Worm (Caenorhabditis elegans) whole organism, young adult: ENCODE results near the gene F42D1.4.

ENCODE experiments used
- B0019.2 ChIP-seq: fragments of 200-800 bp; sonication (Bioruptor generic); conservative IDR thresholded peaks from 2 replicates; pipeline ENCODE4 v1.3.6; 2022; ENCODE audit warnings: missing genetic modification reagents, missing genetic modification characterization, missing compliant biosample characterization
- B0261.1 ChIP-seq: sonication (generic microtip); optimal IDR thresholded peaks from 2 replicates; lab custom pipeline; 2016; ENCODE audit warnings: mild to moderate bottlenecking, missing genetic modification characterization, moderate library complexity, missing compliant biosample characterization
- B0336.3 ChIP-seq: fragments of 200-800 bp; sonication (Bioruptor generic); IDR thresholded peaks from 2 replicates; pipeline ENCODE4 v1.3.6; 2022; ENCODE audit warnings: missing genetic modification characterization, missing compliant biosample characterization
- C06A6.2 ChIP-seq: fragments of 200-800 bp; sonication (Bioruptor generic); conservative IDR thresholded peaks from 2 replicates; pipeline ENCODE4 v1.3.6; 2022; ENCODE audit warnings: missing genetic modification characterization, missing compliant biosample characterization
- C17E4.6 ChIP-seq: fragments of 200-800 bp; sonication (Bioruptor generic); IDR thresholded peaks from 2 replicates; pipeline ENCODE4 v1.3.6; 2022; ENCODE audit warnings: missing genetic modification reagents, missing genetic modification characterization, missing compliant biosample characterization
- F22D6.2 ChIP-seq: sonication (generic microtip); optimal IDR thresholded peaks from 2 replicates; lab custom pipeline; 2016; ENCODE audit warnings: mild to moderate bottlenecking, missing genetic modification characterization, missing compliant biosample characterization
- F23B12.7 ChIP-seq: sonication (generic microtip); optimal IDR thresholded peaks from 2 replicates; lab custom pipeline; 2017; ENCODE audit warnings: missing genetic modification characterization, mild to moderate bottlenecking, missing compliant biosample characterization, antibody characterized with exemption, moderate library complexity; ENCODE audit not compliant: insufficient read depth
- F33H1.4 ChIP-seq: fragments of 200-800 bp; sonication (Bioruptor generic); IDR thresholded peaks from 2 replicates; pipeline ENCODE4 v1.3.6; 2022; ENCODE audit warnings: missing genetic modification reagents, missing genetic modification characterization, missing compliant biosample characterization
- K12H6.12 ChIP-seq: fragments of 200-800 bp; sonication (Bioruptor generic); optimal IDR thresholded peaks from 2 replicates; lab custom pipeline; 2018; ENCODE audit warnings: mild to moderate bottlenecking, missing genetic modification characterization, missing compliant biosample characterization
- T07F8.4 ChIP-seq: sonication (generic microtip); optimal IDR thresholded peaks from 2 replicates; lab custom pipeline; 2016; ENCODE audit warnings: mild to moderate bottlenecking, missing genetic modification characterization, moderate library complexity, missing compliant biosample characterization
- ZK185.1 ChIP-seq: sonication (generic microtip); optimal IDR thresholded peaks from 2 replicates; lab custom pipeline; 2016; ENCODE audit warnings: mild to moderate bottlenecking, missing genetic modification characterization, missing compliant biosample characterization; ENCODE audit not compliant: poor library complexity, severe bottlenecking
- atf-7 ChIP-seq: sonication (generic microtip); optimal IDR thresholded peaks from 2 replicates; lab custom pipeline; 2017; ENCODE audit warnings: mild to moderate bottlenecking, missing genetic modification characterization, missing compliant biosample characterization
- athp-1 ChIP-seq: sonication (generic microtip); optimal IDR thresholded peaks from 2 replicates; lab custom pipeline; 2017; ENCODE audit warnings: mild to moderate bottlenecking, missing genetic modification characterization, missing compliant biosample characterization
- attf-5 ChIP-seq: fragments of 200-800 bp; sonication (Bioruptor generic); optimal IDR thresholded peaks from 2 replicates; lab custom pipeline; 2018; ENCODE audit warnings: mild to moderate bottlenecking, missing genetic modification characterization, missing compliant biosample characterization
- bed-2 ChIP-seq: fragments of 200-800 bp; sonication (Bioruptor generic); IDR thresholded peaks from 2 replicates; pipeline ENCODE4 v1.3.6; 2022; ENCODE audit warnings: missing genetic modification reagents, missing genetic modification characterization, missing compliant biosample characterization
- cebp-1 ChIP-seq, 2 experiments: fragments of 200-800 bp in 1 of 2; sonication (Bioruptor generic) in 1 of 2; sonication (generic microtip) in 1 of 2; IDR thresholded peaks in 1 of 2; optimal IDR thresholded peaks in 1 of 2; 2 replicates each; pipeline versions ENCODE4 v1.3.6 to Lab custom; 2017 to 2022; ENCODE audit warnings: missing compliant biosample characterization in 2 of 2, missing genetic modification characterization in 2 of 2, mild to moderate bottlenecking in 1 of 2, missing genetic modification reagents in 1 of 2, moderate library complexity in 1 of 2
- ceh-100 ChIP-seq: fragments of 200-800 bp; sonication (Bioruptor generic); IDR thresholded peaks from 2 replicates; pipeline ENCODE4 v1.3.6; 2022; ENCODE audit warnings: missing genetic modification reagents, missing genetic modification characterization, missing compliant biosample characterization
- ceh-40 ChIP-seq: fragments of 200-800 bp; sonication (Bioruptor generic); IDR thresholded peaks from 2 replicates; pipeline ENCODE4 v1.3.6; 2022; ENCODE audit warnings: missing genetic modification characterization, missing compliant biosample characterization
- chd-7 ChIP-seq: sonication (generic microtip); optimal IDR thresholded peaks from 2 replicates; lab custom pipeline; 2016; ENCODE audit warnings: mild to moderate bottlenecking, missing genetic modification characterization, moderate library complexity, missing compliant biosample characterization
- die-1 ChIP-seq: sonication (generic microtip); optimal IDR thresholded peaks from 2 replicates; lab custom pipeline; 2016; ENCODE audit warnings: missing genotype, mild to moderate bottlenecking, missing genetic modification characterization, missing compliant biosample characterization
- dpl-1 ChIP-seq: fragments of 150-350 bp; optimal IDR thresholded peaks from 2 replicates; lab custom pipeline; 2014; ENCODE audit warnings: missing biosample characterization, missing genetic modification reagents, missing genetic modification characterization
- efl-1 ChIP-seq: fragments of 150-350 bp; optimal IDR thresholded peaks from 2 replicates; lab custom pipeline; 2014; ENCODE audit warnings: missing biosample characterization, missing genetic modification reagents, missing genetic modification characterization
- hmg-1.2 ChIP-seq: fragments of 200-800 bp; sonication (Bioruptor generic); IDR thresholded peaks from 2 replicates; pipeline ENCODE4 v1.3.6; 2022; ENCODE audit warnings: missing genetic modification reagents, missing genetic modification characterization, missing compliant biosample characterization
- hmg-20 ChIP-seq: fragments of 200-800 bp; sonication (Bioruptor generic); IDR thresholded peaks from 2 replicates; pipeline ENCODE4 v1.3.6; 2022; ENCODE audit warnings: missing genetic modification reagents, missing genetic modification characterization, missing compliant biosample characterization
- hrde-1 ChIP-seq: sonication (generic microtip); optimal IDR thresholded peaks from 2 replicates; lab custom pipeline; 2016; ENCODE audit warnings: missing genetic modification characterization, mild to moderate bottlenecking, missing compliant biosample characterization, moderate library complexity, missing genotype, missing genetic modification reagents, borderline replicate concordance
- lin-26 ChIP-seq: fragments of 200-800 bp; sonication (Bioruptor generic); IDR thresholded peaks from 2 replicates; pipeline ENCODE4 v1.3.6; 2022; ENCODE audit warnings: missing genetic modification reagents, missing genetic modification characterization, missing compliant biosample characterization
- lin-35 ChIP-seq, 3 experiments: fragments of 150-350 bp in 2 of 3; sonication (generic microtip) in 1 of 3; optimal IDR thresholded peaks; 2 replicates each; lab custom pipeline; 2014 to 2018; ENCODE audit warnings: missing biosample characterization in 3 of 3, missing genetic modification characterization in 3 of 3, missing genetic modification reagents in 3 of 3
- lin-40 ChIP-seq: sonication (generic microtip); optimal IDR thresholded peaks from 2 replicates; lab custom pipeline; 2016; ENCODE audit warnings: missing genetic modification characterization, mild to moderate bottlenecking, missing compliant biosample characterization, missing genotype, missing genetic modification reagents
- lir-1 ChIP-seq: fragments of 200-800 bp; sonication (Bioruptor generic); conservative IDR thresholded peaks from 2 replicates; pipeline ENCODE4 v1.3.6; 2022; ENCODE audit warnings: missing genetic modification reagents, missing genetic modification characterization, missing compliant biosample characterization
- lsl-1 ChIP-seq: fragments of 200-800 bp; sonication (Bioruptor generic); optimal IDR thresholded peaks from 2 replicates; lab custom pipeline; 2018; ENCODE audit warnings: mild to moderate bottlenecking, missing genetic modification characterization, moderate library complexity, missing compliant biosample characterization
- madf-10 ChIP-seq: sonication (generic microtip); optimal IDR thresholded peaks from 2 replicates; lab custom pipeline; 2016; ENCODE audit warnings: mild to moderate bottlenecking, missing genetic modification characterization, missing compliant biosample characterization
- madf-8 ChIP-seq: fragments of 200-800 bp; sonication (Bioruptor generic); conservative IDR thresholded peaks from 2 replicates; pipeline ENCODE4 v1.3.6; 2022; ENCODE audit warnings: missing genetic modification reagents, missing genetic modification characterization, missing compliant biosample characterization
- mcd-1 ChIP-seq: fragments of 200-800 bp; sonication (Bioruptor generic); IDR thresholded peaks from 2 replicates; pipeline ENCODE4 v1.3.6; 2022; ENCODE audit warnings: missing genetic modification reagents, missing genetic modification characterization, missing compliant biosample characterization
- nfya-2 ChIP-seq: fragments of 200-800 bp; sonication (Bioruptor generic); IDR thresholded peaks from 2 replicates; pipeline ENCODE4 v1.3.6; 2022; ENCODE audit warnings: missing genetic modification reagents, missing genetic modification characterization, missing compliant biosample characterization
- nfyb-1 ChIP-seq: fragments of 200-800 bp; sonication (Bioruptor generic); IDR thresholded peaks from 2 replicates; pipeline ENCODE4 v1.3.6; 2022; ENCODE audit warnings: missing genetic modification reagents, missing genetic modification characterization, missing compliant biosample characterization
- nhr-179 ChIP-seq: sonication (generic microtip); optimal IDR thresholded peaks from 2 replicates; lab custom pipeline; 2016; ENCODE audit warnings: mild to moderate bottlenecking, missing genetic modification characterization, missing compliant biosample characterization
- pbrm-1 ChIP-seq: fragments of 200-800 bp; sonication (Bioruptor generic); IDR thresholded peaks from 2 replicates; pipeline ENCODE4 v1.3.6; 2022; ENCODE audit warnings: missing genetic modification reagents, missing genetic modification characterization, missing compliant biosample characterization
- rcor-1 ChIP-seq: fragments of 200-800 bp; sonication (Bioruptor generic); IDR thresholded peaks from 2 replicates; pipeline ENCODE4 v1.3.6; 2022; ENCODE audit warnings: missing genetic modification reagents, missing genetic modification characterization, missing compliant biosample characterization
- snpc-1.3 ChIP-seq: sonication (generic microtip); optimal IDR thresholded peaks from 2 replicates; lab custom pipeline; 2017; ENCODE audit warnings: missing genetic modification characterization, mild to moderate bottlenecking, missing compliant biosample characterization, antibody characterized with exemption, moderate library complexity, missing genotype, missing genetic modification reagents; ENCODE audit not compliant: insufficient read depth
- snpc-4 ChIP-seq, 5 experiments: fragments of 150-350 bp in 1 of 5; sonication (generic microtip) in 4 of 5; optimal IDR thresholded peaks; 2 replicates each; lab custom pipeline; 2014 to 2018; ENCODE audit warnings: missing genetic modification characterization in 5 of 5, missing biosample characterization in 3 of 5, antibody characterized with exemption in 2 of 5, mild to moderate bottlenecking in 2 of 5, missing compliant biosample characterization in 2 of 5, missing genotype in 2 of 5, moderate library complexity in 2 of 5, missing genetic modification reagents in 1 of 5
- somi-1 ChIP-seq: fragments of 200-800 bp; sonication (Bioruptor generic); optimal IDR thresholded peaks from 2 replicates; lab custom pipeline; 2018; ENCODE audit warnings: mild to moderate bottlenecking, missing genetic modification characterization, missing compliant biosample characterization
- tbp1 ChIP-seq: fragments of 200-800 bp; sonication (Bioruptor generic); optimal IDR thresholded peaks from 2 replicates; lab custom pipeline; 2018; ENCODE audit warnings: mild to moderate bottlenecking, missing genetic modification characterization, missing compliant biosample characterization
- zfh-2 ChIP-seq: fragments of 200-800 bp; sonication (Bioruptor generic); conservative IDR thresholded peaks from 2 replicates; pipeline ENCODE4 v1.3.6; 2022; ENCODE audit warnings: missing genetic modification reagents, missing genetic modification characterization, missing compliant biosample characterization
- ztf-26 ChIP-seq: sonication (generic microtip); optimal IDR thresholded peaks from 2 replicates; lab custom pipeline; 2017; ENCODE audit warnings: missing genetic modification characterization, missing compliant biosample characterization

The F42D1.4 gene

ce11 chrX:14838339-14838738 lies 31.3 kb downstream of the F42D1.4 start:
- TF ChIP-seq lsl-1 (GFP tag; lab: Kevin White, UChicago) (no peak), lir-1 (no peak), athp-1 (tag; lab: Kevin White, UChicago) (no peak), bed-2 (GFP tag; lab: Robert Waterston, UW) (no peak), ztf-26 (no peak), T07F8.4 (tag; lab: Kevin White, UChicago) (no peak), ceh-40 (GFP tag; lab: Robert Waterston, UW) (no peak), B0019.2 (GFP tag; lab: Robert Waterston, UW) (no peak), F23B12.7 (tag; lab: Kevin White, UChicago) (no peak), snpc-1.3 (tag; lab: Kevin White, UChicago) (no peak), ZK185.1 (tag; lab: Kevin White, UChicago) (no peak)

- peak in 1 of 3 experiments; percentile 85 for TF ChIP-seq lin-35 (GFP tag; optimal IDR thresholded peaks at IDR 0.05; lab: Kevin White, UChicago)
- peak; percentile 64; the same call in 1 of the 2 replicates for TF ChIP-seq lin-26
- TF ChIP-seq somi-1 (GFP tag; lab: Kevin White, UChicago) = peak; percentile 81
- TF ChIP-seq madf-8 (GFP tag; lab: Robert Waterston, UW) = no peak
- no peak for TF ChIP-seq F33H1.4
- peak; percentile 89 for TF ChIP-seq lin-40 (tag; lab: Kevin White, UChicago)
- no peak for TF ChIP-seq B0261.1 (tag; lab: Kevin White, UChicago)
- TF ChIP-seq K12H6.12 = peak; percentile 82
- peak; percentile 57 for TF ChIP-seq tbp1 (GFP tag; lab: Kevin White, UChicago)
- TF ChIP-seq efl-1 (GFP tag; lab: Kevin White, UChicago) = peak; percentile 15
- TF ChIP-seq bed-2 (GFP tag; lab: Robert Waterston, UW) = peak; percentile 58; the same call in 1 of the 2 replicates
- TF ChIP-seq C17E4.6 (GFP tag; lab: Robert Waterston, UW) = no peak
- no peak for TF ChIP-seq ceh-100 (GFP tag; lab: Robert Waterston, UW)
- TF ChIP-seq atf-7 (tag; lab: Kevin White, UChicago) = peak; percentile 58
- TF ChIP-seq hmg-1.2 (GFP tag; lab: Robert Waterston, UW) = peak; percentile 82
- 0 out of 2 replicates have a peak, but pooled peaks have one; percentile 36 for TF ChIP-seq rcor-1 (GFP tag; lab: Robert Waterston, UW)
- peak; percentile 55 for TF ChIP-seq mcd-1 (GFP tag; lab: Robert Waterston, UW)
- TF ChIP-seq hrde-1 = no peak
- no peak for TF ChIP-seq F22D6.2
- TF ChIP-seq die-1 (tag; lab: Kevin White, UChicago) = peak; percentile 17
- peak; percentile 53 for TF ChIP-seq chd-7 (tag; lab: Kevin White, UChicago)
- peak; percentile 96 for TF ChIP-seq zfh-2
- no peak; the same call in 1 of the 2 replicates for TF ChIP-seq pbrm-1 (GFP tag; lab: Robert Waterston, UW)
- peak; percentile 78 for TF ChIP-seq madf-10 (tag; lab: Kevin White, UChicago)
- peak; percentile 69; the same call in 1 of the 2 replicates for TF ChIP-seq nfyb-1 (GFP tag; lab: Robert Waterston, UW)
- no peak for TF ChIP-seq snpc-4 (GFP tag; optimal IDR thresholded peaks at IDR 0.05; lab: Kevin White, UChicago)
- TF ChIP-seq snpc-4 (tag; optimal IDR thresholded peaks at IDR 0.05; lab: Kevin White, UChicago) = peak in 3 of 4 experiments; percentile 34 to 59 (median 58)
- no peak for TF ChIP-seq nfya-2 (GFP tag; lab: Robert Waterston, UW)
- no peak for TF ChIP-seq nhr-179 (tag; lab: Kevin White, UChicago)
- no peak for TF ChIP-seq hmg-20 (GFP tag; lab: Robert Waterston, UW)
- TF ChIP-seq lir-1 = 0 out of 2 replicates have a peak, but pooled peaks have one; percentile 11
- no peak for TF ChIP-seq cebp-1 (GFP tag; IDR thresholded peaks at IDR 0.05; lab: Robert Waterston, UW)
- peak; percentile 81 for TF ChIP-seq cebp-1 (tag; optimal IDR thresholded peaks at IDR 0.05; lab: Kevin White, UChicago)
- peak; percentile 80 for TF ChIP-seq attf-5 (GFP tag; lab: Kevin White, UChicago)
- TF ChIP-seq B0336.3 (GFP tag; lab: Robert Waterston, UW) = peak; percentile 72
- peak; percentile 52; the same call in 1 of the 2 replicates for TF ChIP-seq C06A6.2 (GFP tag; lab: Robert Waterston, UW)
- peak; percentile 19 for TF ChIP-seq dpl-1
- no peak for TF ChIP-seq athp-1 (tag; lab: Kevin White, UChicago)
- TF ChIP-seq F23B12.7 (tag; lab: Kevin White, UChicago) = peak; percentile 33
These were observed 34.0 kb downstream of the F42D1.4 start for ce11 chrX:14841030-14841429.
